Worm (Caenorhabditis elegans) whole organism, late embryonic: ENCODE measurements around the gene hosl-1.

Source experiments
- ama-1 ChIP-seq: fragments of 150-350 bp; optimal IDR thresholded peaks from 2 replicates; lab custom pipeline; 2014
- ceh-9 ChIP-seq: sonication (generic microtip); optimal IDR thresholded peaks from 2 replicates; lab custom pipeline; 2016; ENCODE audit warnings: mild to moderate bottlenecking, missing genetic modification characterization, inconsistent platforms, missing compliant biosample characterization
- lin-11 ChIP-seq: fragments of 200-800 bp; sonication (Bioruptor generic); optimal IDR thresholded peaks from 2 replicates; lab custom pipeline; 2018; ENCODE audit warnings: mild to moderate bottlenecking, missing genetic modification characterization, missing compliant biosample characterization
- ttx-3 ChIP-seq: sonication (generic microtip); optimal IDR thresholded peaks from 2 replicates; lab custom pipeline; 2016; ENCODE audit warnings: missing genetic modification reagents, missing genetic modification characterization, missing compliant biosample characterization
- unc-55 ChIP-seq: sonication (generic microtip); optimal IDR thresholded peaks from 2 replicates; lab custom pipeline; 2017; ENCODE audit warnings: missing biosample characterization, missing genetic modification reagents, missing genetic modification characterization

DNA sequence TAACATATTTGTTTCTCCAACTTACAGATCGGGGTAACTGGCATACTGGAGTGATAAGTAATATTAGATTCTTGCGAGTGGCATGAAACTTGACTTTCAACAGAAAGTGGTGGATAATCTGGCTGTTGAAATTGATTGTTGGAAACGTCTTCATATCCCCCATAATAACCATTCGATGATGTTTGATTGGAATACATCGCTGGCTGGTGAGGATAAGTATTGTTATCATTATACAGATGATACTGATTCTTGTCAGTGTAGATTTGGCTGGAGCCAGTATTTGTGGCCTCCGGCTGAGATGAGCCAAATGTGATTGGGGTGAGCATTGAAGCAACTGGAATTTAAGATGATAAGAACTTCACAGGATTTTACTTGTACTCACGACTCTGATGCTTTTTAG is 21.9 kb upstream of the hosl-1 start:
- TF ChIP-seq unc-55 (GFP tag; lab: Kevin White, UChicago) (no peak), ttx-3 (tag; lab: Kevin White, UChicago) (no peak), ceh-9 (no peak), lin-11 (tag; lab: Kevin White, UChicago) (no peak), ama-1 (lab: Kevin White, UChicago) (no peak)
